Worm (Caenorhabditis elegans) whole organism, L4/young adult: ENCODE data around the gene T02E9.6.
"Not testable (repeated sequence)": the region's sequence is repeated elsewhere in the genome, so short reads cannot be mapped to it uniquely, and the experiment has no call there.

Experiments used
- W03F9.2 ChIP-seq: fragments of 150-350 bp; optimal IDR thresholded peaks from 2 replicates; lab custom pipeline; 2014; ENCODE audit warnings: missing biosample characterization, missing genetic modification characterization
- dao-5 ChIP-seq: sonication (generic microtip); optimal IDR thresholded peaks from 2 replicates; lab custom pipeline; 2016; ENCODE audit warnings: missing genotype, missing genetic modification characterization, moderate library complexity, missing compliant biosample characterization
- him-1 ChIP-seq: sonication (generic microtip); optimal IDR thresholded peaks from 2 replicates; lab custom pipeline; 2016; ENCODE audit warnings: missing genotype, missing genetic modification reagents, missing genetic modification characterization, missing compliant biosample characterization

T02E9.6 gene

ce11 chrV:11311013-11311472 lies 23.1 kb downstream of the T02E9.6 start, which contains the start of gene T03F7.7:
TSS of gene T03F7.7 (plus strand) at chrV:11311422.
- TF ChIP-seq W03F9.2 (tag; lab: Kevin White, UChicago) (no peak), dao-5 (tag; lab: Kevin White, UChicago) (no peak), him-1 (tag; lab: Kevin White, UChicago) (no peak)

- no peak for TF ChIP-seq W03F9.2 (tag; lab: Kevin White, UChicago)
- TF ChIP-seq dao-5 (tag; lab: Kevin White, UChicago): no peak
- TF ChIP-seq him-1 (tag; lab: Kevin White, UChicago): no peak
Measured at ce11 chrV:11308915-11309314, 25.2 kb downstream of the T02E9.6 start.

- TF ChIP-seq W03F9.2 (tag; lab: Kevin White, UChicago): no peak
- no peak for TF ChIP-seq him-1 (tag; lab: Kevin White, UChicago)
- no peak for TF ChIP-seq dao-5 (tag; lab: Kevin White, UChicago)
Measured at ce11 chrV:11308346-11308745, 25.7 kb downstream of the T02E9.6 start, which contains the start of gene snf-11. TSS of gene snf-11 (minus strand) at chrV:11308446.

ce11 chrV:11307781-11308180 lies 26.3 kb downstream of the T02E9.6 start:
- TF ChIP-seq him-1 (tag; lab: Kevin White, UChicago) (no peak), dao-5 (tag; lab: Kevin White, UChicago) (no peak), W03F9.2 (tag; lab: Kevin White, UChicago) (no peak)

ce11 chrV:11304879-11305278 lies 29.2 kb downstream of the T02E9.6 start, which contains the start of gene srh-45:
TSS of gene srh-45 (minus strand) at chrV:11304979.
- TF ChIP-seq him-1 (tag; lab: Kevin White, UChicago) (no peak), W03F9.2 (tag; lab: Kevin White, UChicago) (no peak), dao-5 (tag; lab: Kevin White, UChicago) (no peak)

- TF ChIP-seq dao-5 (tag; lab: Kevin White, UChicago) (no peak), him-1 (tag; lab: Kevin White, UChicago) (no peak), W03F9.2 (tag; lab: Kevin White, UChicago) (no peak)
Measured at ce11 chrV:11304200-11304599, 29.9 kb downstream of the T02E9.6 start.

- TF ChIP-seq dao-5 (tag; lab: Kevin White, UChicago) (no peak), W03F9.2 (tag; lab: Kevin White, UChicago) (no peak), him-1 (tag; lab: Kevin White, UChicago) (no peak)
Measured at ce11 chrV:11302698-11303097, 31.4 kb downstream of the T02E9.6 start, which contains the start of gene srh-46. TSS of gene srh-46 (minus strand) at chrV:11302886.

- no peak for TF ChIP-seq W03F9.2 (tag; lab: Kevin White, UChicago)
- TF ChIP-seq him-1 (tag; lab: Kevin White, UChicago): no peak
- TF ChIP-seq dao-5 (tag; lab: Kevin White, UChicago): no peak
Measured at ce11 chrV:11300539-11300938, 33.6 kb downstream of the T02E9.6 start, which contains the start of gene srh-47. TSS of gene srh-47 (minus strand) at chrV:11300639.

ce11 chrV:11299406-11299805 lies 34.7 kb downstream of the T02E9.6 start:
- TF ChIP-seq him-1 (tag; lab: Kevin White, UChicago) (no peak), W03F9.2 (tag; lab: Kevin White, UChicago) (no peak), dao-5 (tag; lab: Kevin White, UChicago) (no peak)

ce11 chrV:11298632-11299031 lies 35.5 kb downstream of the T02E9.6 start, which contains the start of gene T03F7.5:
TSS of gene T03F7.5 (minus strand) at chrV:11298732.
- TF ChIP-seq W03F9.2 (tag; lab: Kevin White, UChicago): no peak
- TF ChIP-seq him-1 (tag; lab: Kevin White, UChicago): no peak
- TF ChIP-seq dao-5 (tag; lab: Kevin White, UChicago): no peak

- TF ChIP-seq him-1 (tag; lab: Kevin White, UChicago) (no peak), W03F9.2 (tag; lab: Kevin White, UChicago) (no peak), dao-5 (tag; lab: Kevin White, UChicago) (no peak)
Measured at ce11 chrV:11294393-11294792, 39.7 kb downstream of the T02E9.6 start, which contains the start of gene T03F7.6. TSS of gene T03F7.6 (plus strand) at chrV:11294693.

ce11 chrV:11292682-11293081 lies 41.4 kb downstream of the T02E9.6 start:
- TF ChIP-seq W03F9.2 (tag; lab: Kevin White, UChicago) (no peak), him-1 (tag; lab: Kevin White, UChicago) (no peak), dao-5 (tag; lab: Kevin White, UChicago) (no peak)

ce11 chrV:11290888-11291287 lies 43.2 kb downstream of the T02E9.6 start, which contains the start of gene C03E10.1:
TSS of gene C03E10.1 (plus strand) at chrV:11291188.
- no peak for TF ChIP-seq dao-5 (tag; lab: Kevin White, UChicago)
- no peak for TF ChIP-seq W03F9.2 (tag; lab: Kevin White, UChicago)
- no peak for TF ChIP-seq him-1 (tag; lab: Kevin White, UChicago)

ce11 chrV:11286114-11286513 lies 48.0 kb downstream of the T02E9.6 start, which contains the start of gene C03E10.3:
TSS of gene C03E10.3 (plus strand) at chrV:11286414.
- not testable (repeated sequence) for TF ChIP-seq W03F9.2, him-1, dao-5 (tag; lab: Kevin White, UChicago)
